Fruit fly (Drosophila melanogaster) whole organism, prepupa: Measurements from ENCODE around the gene LpR2.

Source experiments
- Blimp-1 ChIP-seq: fragments of 200-800 bp; sonication (Bioruptor generic); optimal IDR thresholded peaks from 3 replicates; lab custom pipeline; 2017; ENCODE audit warnings: missing biosample characterization, missing genetic modification characterization, mild to moderate bottlenecking, moderate library complexity, missing genetic modification reagents
- CG10631 ChIP-seq: fragments of 200-800 bp; sonication (Bioruptor generic); optimal IDR thresholded peaks from 2 replicates; lab custom pipeline; 2016; ENCODE audit warnings: missing biosample characterization, missing genetic modification characterization
- CG10669 ChIP-seq: fragments of 200-800 bp; sonication (Bioruptor generic); optimal IDR thresholded peaks from 3 replicates; lab custom pipeline; 2018; ENCODE audit warnings: missing biosample characterization, mild to moderate bottlenecking, missing genetic modification characterization, moderate library complexity
- CG11294 ChIP-seq: fragments of 200-800 bp; sonication (Bioruptor generic); IDR thresholded peaks from 2 replicates; pipeline ENCODE4 v1.3.6; 2022; ENCODE audit warnings: missing biosample characterization, missing genetic modification characterization
- CG11762 ChIP-seq: fragments of 200-800 bp; sonication (Bioruptor generic); optimal IDR thresholded peaks from 3 replicates; lab custom pipeline; 2016; ENCODE audit warnings: missing biosample characterization, missing genetic modification characterization; ENCODE audit not compliant: insufficient read depth
- CG15336 ChIP-seq: fragments of 200-800 bp; sonication (Bioruptor generic); IDR thresholded peaks from 2 replicates; pipeline ENCODE4 v1.3.6; 2022; ENCODE audit warnings: missing biosample characterization, missing genetic modification characterization
- CG16779 ChIP-seq: fragments of 200-800 bp; sonication (Bioruptor generic); optimal IDR thresholded peaks from 3 replicates; lab custom pipeline; 2017; ENCODE audit warnings: missing biosample characterization, mild to moderate bottlenecking, missing genetic modification characterization
- CG31627 ChIP-seq: fragments of 200-800 bp; sonication (Bioruptor generic); optimal IDR thresholded peaks from 3 replicates; lab custom pipeline; 2016; ENCODE audit warnings: missing biosample characterization, missing genetic modification characterization
- CG32006 ChIP-seq: fragments of 200-800 bp; sonication (Bioruptor generic); optimal IDR thresholded peaks from 3 replicates; lab custom pipeline; 2017; ENCODE audit warnings: missing biosample characterization, mild to moderate bottlenecking, missing genetic modification characterization
- CG3919 ChIP-seq: fragments of 200-800 bp; sonication (Bioruptor generic); optimal IDR thresholded peaks from 3 replicates; lab custom pipeline; 2016; ENCODE audit warnings: missing biosample characterization, missing genetic modification characterization
- CG6163 ChIP-seq: fragments of 200-800 bp; sonication (Bioruptor generic); IDR thresholded peaks from 3 replicates; pipeline ENCODE4 v1.3.6; 2022; ENCODE audit warnings: missing biosample characterization, missing genetic modification characterization
- CG6276 ChIP-seq: fragments of 200-800 bp; sonication (Bioruptor generic); optimal IDR thresholded peaks from 2 replicates; lab custom pipeline; 2017; ENCODE audit warnings: missing biosample characterization, mild to moderate bottlenecking, missing genetic modification characterization
- CG6792 ChIP-seq: fragments of 200-800 bp; sonication (Bioruptor generic); optimal IDR thresholded peaks from 3 replicates; lab custom pipeline; 2016; ENCODE audit warnings: missing biosample characterization, missing genetic modification characterization
- CG6808 ChIP-seq: fragments of 200-800 bp; sonication (Bioruptor generic); optimal IDR thresholded peaks from 3 replicates; lab custom pipeline; 2017; ENCODE audit warnings: missing biosample characterization, missing genetic modification characterization, mild to moderate bottlenecking, moderate library complexity, missing genetic modification reagents
- CG7368 ChIP-seq: fragments of 200-800 bp; sonication (Bioruptor generic); optimal IDR thresholded peaks from 3 replicates; lab custom pipeline; 2016; ENCODE audit warnings: missing biosample characterization, missing genetic modification characterization
- CG8119 ChIP-seq: fragments of 200-800 bp; sonication (Bioruptor generic); IDR thresholded peaks from 3 replicates; pipeline ENCODE4 v1.3.6; 2022; ENCODE audit warnings: missing biosample characterization, missing genetic modification characterization
- CG8319 ChIP-seq: fragments of 200-800 bp; sonication (Bioruptor generic); optimal IDR thresholded peaks from 3 replicates; lab custom pipeline; 2016; ENCODE audit warnings: missing biosample characterization, missing genetic modification characterization
- CG8632 ChIP-seq: fragments of 200-800 bp; sonication (Bioruptor generic); optimal IDR thresholded peaks from 3 replicates; lab custom pipeline; 2016; ENCODE audit warnings: missing biosample characterization, missing genetic modification characterization
- CG9139 ChIP-seq: fragments of 200-800 bp; sonication (Bioruptor generic); optimal IDR thresholded peaks from 3 replicates; lab custom pipeline; 2017; ENCODE audit warnings: missing biosample characterization, mild to moderate bottlenecking, missing genetic modification characterization
- Eip75B ChIP-seq: fragments of 200-800 bp; sonication (Bioruptor generic); optimal IDR thresholded peaks from 3 replicates; lab custom pipeline; 2016; ENCODE audit warnings: missing biosample characterization, missing genetic modification characterization
- Eip78C ChIP-seq: fragments of 200-800 bp; sonication (Bioruptor generic); peaks from one replicate; lab custom pipeline; 2016; ENCODE audit warnings: missing biosample characterization, missing genetic modification characterization
- Ets96B ChIP-seq: fragments of 200-800 bp; optimal IDR thresholded peaks from 2 replicates; lab custom pipeline; 2019; ENCODE audit warnings: missing biosample characterization, mild to moderate bottlenecking, missing genetic modification characterization, moderate library complexity
- Gug ChIP-seq: fragments of 200-800 bp; sonication (Bioruptor generic); IDR thresholded peaks from 2 replicates; pipeline ENCODE4 v1.3.6; 2022; ENCODE audit warnings: missing biosample characterization, missing genetic modification characterization
- Hr39 ChIP-seq: fragments of 200-800 bp; sonication (Bioruptor generic); optimal IDR thresholded peaks from 2 replicates; lab custom pipeline; 2016; ENCODE audit warnings: missing biosample characterization, missing genetic modification characterization
- Hr4 ChIP-seq: fragments of 200-800 bp; sonication (Bioruptor generic); optimal IDR thresholded peaks from 3 replicates; lab custom pipeline; 2016; ENCODE audit warnings: missing biosample characterization, missing genetic modification characterization
- Met ChIP-seq: fragments of 200-800 bp; sonication (Bioruptor generic); optimal IDR thresholded peaks from 3 replicates; lab custom pipeline; 2016; ENCODE audit warnings: missing biosample characterization, missing genetic modification characterization
- OdsH ChIP-seq: fragments of 200-800 bp; sonication (Bioruptor generic); optimal IDR thresholded peaks from 3 replicates; lab custom pipeline; 2016; ENCODE audit warnings: missing biosample characterization, missing genetic modification characterization
- Smox ChIP-seq: fragments of 200-800 bp; sonication (Bioruptor generic); optimal IDR thresholded peaks from 3 replicates; lab custom pipeline; 2016; ENCODE audit warnings: missing biosample characterization, missing genetic modification characterization
- Sox14 ChIP-seq: fragments of 200-800 bp; sonication (Bioruptor generic); optimal IDR thresholded peaks from 3 replicates; lab custom pipeline; 2016; ENCODE audit warnings: missing biosample characterization, missing genetic modification characterization
- Sox15 ChIP-seq: fragments of 200-800 bp; sonication (Bioruptor generic); optimal IDR thresholded peaks from 3 replicates; lab custom pipeline; 2016; ENCODE audit warnings: missing biosample characterization, missing genetic modification characterization
- achi ChIP-seq: fragments of 200-800 bp; sonication (Bioruptor generic); optimal IDR thresholded peaks from 3 replicates; lab custom pipeline; 2016; ENCODE audit warnings: missing biosample characterization, missing genetic modification characterization
- acj6 ChIP-seq: fragments of 200-800 bp; sonication (Bioruptor generic); optimal IDR thresholded peaks from 3 replicates; lab custom pipeline; 2016; ENCODE audit warnings: missing biosample characterization, missing genetic modification characterization
- cyc ChIP-seq: fragments of 200-800 bp; sonication (Bioruptor generic); optimal IDR thresholded peaks from 3 replicates; lab custom pipeline; 2016; ENCODE audit warnings: missing biosample characterization, missing genetic modification characterization
- dac ChIP-seq: fragments of 200-800 bp; sonication (Bioruptor generic); optimal IDR thresholded peaks from 2 replicates; lab custom pipeline; 2017; ENCODE audit warnings: missing biosample characterization, mild to moderate bottlenecking, missing genetic modification characterization
- eg ChIP-seq: fragments of 200-800 bp; sonication (Bioruptor generic); IDR thresholded peaks from 3 replicates; pipeline ENCODE4 v1.3.6; 2022; ENCODE audit warnings: missing biosample characterization, missing genetic modification characterization
- esn ChIP-seq: fragments of 200-800 bp; sonication (Bioruptor generic); optimal IDR thresholded peaks from 2 replicates; lab custom pipeline; 2016; ENCODE audit warnings: missing biosample characterization, mild to moderate bottlenecking, missing genetic modification characterization, moderate library complexity
- fd85E ChIP-seq: fragments of 200-800 bp; sonication (Bioruptor generic); optimal IDR thresholded peaks from 3 replicates; lab custom pipeline; 2016; ENCODE audit warnings: missing biosample characterization, missing genetic modification characterization
- fkh ChIP-seq: fragments of 200-800 bp; sonication (Bioruptor generic); optimal IDR thresholded peaks from 3 replicates; lab custom pipeline; 2017; ENCODE audit warnings: missing biosample characterization, mild to moderate bottlenecking, missing genetic modification characterization, moderate library complexity
- lz ChIP-seq: fragments of 200-800 bp; sonication (Bioruptor generic); optimal IDR thresholded peaks from 3 replicates; lab custom pipeline; 2016; ENCODE audit warnings: missing biosample characterization, missing genetic modification characterization
- pdm3 ChIP-seq: fragments of 200-800 bp; sonication (Bioruptor generic); optimal IDR thresholded peaks from 3 replicates; lab custom pipeline; 2016; ENCODE audit warnings: missing biosample characterization, missing genetic modification characterization
- salr ChIP-seq, 2 experiments: fragments of 200-800 bp; sonication (Bioruptor generic); optimal IDR thresholded peaks; 3 replicates each; lab custom pipeline; 2016 to 2018; ENCODE audit warnings: missing biosample characterization in 2 of 2, missing genetic modification characterization in 2 of 2, mild to moderate bottlenecking in 1 of 2
- spab ChIP-seq: fragments of 200-800 bp; sonication (Bioruptor generic); optimal IDR thresholded peaks from 2 replicates; lab custom pipeline; 2017; ENCODE audit warnings: missing biosample characterization, mild to moderate bottlenecking, missing genetic modification characterization, missing genetic modification reagents
- ss ChIP-seq, 2 experiments: fragments of 200-800 bp; sonication (Bioruptor generic); optimal IDR thresholded peaks; 2 replicates in 1 of 2; 3 replicates in 1 of 2; lab custom pipeline; 2017 to 2018; ENCODE audit warnings: mild to moderate bottlenecking in 2 of 2, missing biosample characterization in 2 of 2, missing genetic modification characterization in 2 of 2, moderate library complexity in 1 of 2
- topi ChIP-seq: fragments of 200-800 bp; sonication (Bioruptor generic); optimal IDR thresholded peaks from 3 replicates; lab custom pipeline; 2016; ENCODE audit warnings: missing biosample characterization, missing genetic modification characterization

Gene LpR2

DNA sequence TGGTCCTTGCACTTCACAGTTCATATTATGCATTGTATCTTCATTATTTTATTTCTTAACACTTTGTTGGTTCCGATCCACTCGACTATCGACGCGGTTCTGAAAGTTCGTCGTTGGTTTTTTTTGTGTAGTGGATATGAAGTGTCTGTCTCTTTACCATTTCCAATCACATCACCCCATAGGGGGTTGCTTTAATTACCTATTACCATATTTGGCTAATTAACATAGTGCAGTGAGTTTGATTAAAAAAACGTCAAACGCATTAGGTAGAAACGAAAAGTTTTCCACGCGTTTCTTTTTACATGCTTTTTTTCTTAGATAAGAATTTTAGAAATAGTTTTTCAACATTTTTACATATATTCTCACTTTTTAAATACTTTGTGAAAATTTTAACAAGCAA lies 22.7 kb upstream of the LpR2 start, which contains the start of gene LpR1:
LpR1 (minus strand) TSS at position 101 of the 400 bp plus-strand sequence.
- TF ChIP-seq salr (GFP tag; optimal IDR thresholded peaks at IDR 0.05; lab: Kevin White, UChicago) (no peak), CG11294 (GFP tag; lab: Robert Waterston, UW) (no peak), esn (GFP tag; lab: Kevin White, UChicago) (no peak), topi (GFP tag; lab: Kevin White, UChicago) (no peak), dac (GFP tag; lab: Kevin White, UChicago) (no peak), Met (GFP tag; lab: Kevin White, UChicago) (no peak), CG8632 (GFP tag; lab: Kevin White, UChicago) (no peak), Hr4 (GFP tag; lab: Kevin White, UChicago) (no peak), CG32006 (GFP tag; lab: Kevin White, UChicago) (no peak), CG6276 (GFP tag; lab: Kevin White, UChicago) (no peak), spab (no peak)

DNA sequence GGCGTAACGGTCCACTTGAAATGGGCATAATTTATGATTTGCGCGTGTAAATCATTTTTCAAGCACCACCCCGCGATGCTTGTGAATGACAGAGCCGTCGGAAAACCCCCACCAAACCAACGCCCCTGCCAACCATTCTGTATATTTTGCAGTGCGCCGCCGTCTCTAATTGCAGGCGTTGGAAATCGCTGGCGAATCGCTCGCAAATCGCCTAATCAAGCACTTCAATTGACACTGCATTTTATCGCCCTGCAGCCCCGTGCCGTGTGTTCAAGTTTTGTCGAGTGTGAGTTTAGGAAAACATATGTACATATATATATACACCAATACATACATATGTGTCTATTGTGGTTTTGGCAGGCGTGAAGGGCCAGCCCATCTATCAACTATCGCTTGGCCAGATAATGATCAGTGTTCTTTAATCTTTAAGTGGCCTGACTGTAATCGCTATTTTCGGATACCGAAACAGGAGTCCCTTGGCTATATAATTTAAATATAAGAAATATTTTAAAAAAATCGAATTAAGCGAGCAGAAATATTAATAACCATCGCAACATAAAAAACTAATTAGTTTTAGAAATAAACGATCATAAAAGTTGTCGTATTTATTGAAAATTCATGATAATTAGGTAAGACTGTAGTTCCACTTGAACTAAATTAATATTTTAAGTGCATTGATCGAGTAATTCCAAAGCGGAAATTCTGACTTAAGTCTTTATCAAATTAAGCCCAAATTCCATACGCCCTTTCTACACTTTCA lies 21.9 kb upstream of the LpR2 start:
- TF ChIP-seq CG8632 (GFP tag; lab: Kevin White, UChicago) (no peak), acj6 (GFP tag; lab: Kevin White, UChicago) (no peak), Eip78C (GFP tag; lab: Kevin White, UChicago) (no peak), Eip75B (GFP tag; lab: Kevin White, UChicago) (no peak), CG10631 (GFP tag; lab: Kevin White, UChicago) (no peak), spab (no peak), dac (GFP tag; lab: Kevin White, UChicago) (no peak), CG8119 (GFP tag; lab: Robert Waterston, UW) (no peak), CG31627 (GFP tag; lab: Kevin White, UChicago) (no peak), CG32006 (GFP tag; lab: Kevin White, UChicago) (no peak), CG8319 (GFP tag; lab: Kevin White, UChicago) (no peak), CG15336 (no peak), topi (GFP tag; lab: Kevin White, UChicago) (no peak)

DNA sequence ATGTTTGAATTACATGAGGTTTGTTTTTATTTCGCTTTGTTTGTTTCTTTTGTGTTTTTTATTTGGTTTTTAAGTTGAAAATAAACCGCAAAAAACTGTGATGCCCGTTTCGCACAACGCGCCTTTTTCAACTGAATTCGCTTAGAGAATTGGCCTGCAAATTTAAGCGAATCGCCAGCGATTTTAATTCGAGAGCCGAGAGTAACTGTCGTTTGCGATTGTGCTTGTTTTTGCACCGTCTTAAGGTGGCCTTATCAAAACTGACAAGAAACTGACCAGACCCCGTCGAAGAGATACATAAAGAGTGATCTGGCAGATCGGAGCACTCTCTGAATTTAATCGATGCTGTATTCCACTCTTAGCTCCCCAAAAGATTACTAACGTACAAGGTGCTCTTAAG lies 19.9 kb upstream of the LpR2 start:
- TF ChIP-seq fd85E (GFP tag; lab: Kevin White, UChicago) (no peak), Met (GFP tag; lab: Kevin White, UChicago) (no peak), OdsH (GFP tag; lab: Kevin White, UChicago) (no peak), Smox (GFP tag; lab: Kevin White, UChicago) (no peak), fkh (GFP tag; lab: Kevin White, UChicago) (no peak), Sox14 (GFP tag; lab: Kevin White, UChicago) (no peak), CG11294 (GFP tag; lab: Robert Waterston, UW) (no peak), CG11762 (GFP tag; lab: Kevin White, UChicago) (no peak), CG15336 (peak; percentile 49), CG16779 (tag; lab: Kevin White, UChicago) (no peak), CG31627 (GFP tag; lab: Kevin White, UChicago) (no peak), lz (GFP tag; lab: Kevin White, UChicago) (no peak), Gug (no peak), acj6 (GFP tag; lab: Kevin White, UChicago) (no peak), CG3919 (no peak), CG8632 (GFP tag; lab: Kevin White, UChicago) (no peak), ss (GFP tag; optimal IDR thresholded peaks at IDR 0.05; lab: Kevin White, UChicago) (peak in 1 of 2 experiments; percentile 1), eg (GFP tag; lab: Robert Waterston, UW) (peak; percentile 73), CG6163 (GFP tag; lab: Robert Waterston, UW) (peak; percentile 46; the same call in 2 of the 3 replicates), CG6808 (GFP tag; lab: Kevin White, UChicago) (no peak), Blimp-1 (no peak), pdm3 (GFP tag; lab: Kevin White, UChicago) (no peak), CG8319 (GFP tag; lab: Kevin White, UChicago) (no peak), dac (GFP tag; lab: Kevin White, UChicago) (no peak), CG32006 (GFP tag; lab: Kevin White, UChicago) (peak; percentile 17), CG6792 (GFP tag; lab: Kevin White, UChicago) (no peak), CG7368 (GFP tag; lab: Kevin White, UChicago) (no peak), Sox15 (GFP tag; lab: Kevin White, UChicago) (no peak), Hr39 (GFP tag; lab: Kevin White, UChicago) (no peak), achi (GFP tag; lab: Kevin White, UChicago) (no peak), Eip75B (GFP tag; lab: Kevin White, UChicago) (no peak), CG10669 (GFP tag; lab: Kevin White, UChicago) (no peak), cyc (no peak), CG8119 (GFP tag; lab: Robert Waterston, UW) (peak; percentile 52; the same call in 2 of the 3 replicates), Ets96B (no peak), CG9139 (GFP tag; lab: Kevin White, UChicago) (no peak), spab (no peak)
